Worm (Caenorhabditis elegans) whole organism, L4 larva: ENCODE data around the gene W09D6.1.
A peak's percentile ranks its signal among the peaks of the same experiment; 100 is the strongest.

Experiments
- F37D6.2 ChIP-seq: sonication (generic microtip); optimal IDR thresholded peaks from 2 replicates; lab custom pipeline; 2016; ENCODE audit warnings: mild to moderate bottlenecking, missing genetic modification characterization, missing compliant biosample characterization
- Y48G9A.11 ChIP-seq: fragments of 200-800 bp; sonication (Bioruptor generic); IDR thresholded peaks from 2 replicates; pipeline ENCODE4 v1.3.6; 2022; ENCODE audit warnings: missing genetic modification reagents, missing genetic modification characterization, missing compliant biosample characterization
- ZK337.2 ChIP-seq: fragments of 200-800 bp; sonication (Bioruptor generic); IDR thresholded peaks from 2 replicates; pipeline ENCODE4 v1.3.6; 2022; ENCODE audit warnings: missing genetic modification reagents, missing genetic modification characterization, missing compliant biosample characterization
- ZK546.5 ChIP-seq, 2 experiments: sonication (generic microtip); optimal IDR thresholded peaks; 2 replicates each; lab custom pipeline; 2017; ENCODE audit warnings: missing biosample characterization in 2 of 2, missing genetic modification characterization in 2 of 2
- aha-1 ChIP-seq: fragments of 150-350 bp; peaks from one replicate; lab custom pipeline; 2014; ENCODE audit warnings: missing biosample characterization, missing genetic modification characterization
- ama-1 ChIP-seq: fragments of 150-350 bp; optimal IDR thresholded peaks from 2 replicates; lab custom pipeline; 2014; ENCODE audit warnings: inconsistent platforms, mixed read lengths
- attf-4 ChIP-seq: sonication (generic microtip); optimal IDR thresholded peaks from 3 replicates; lab custom pipeline; 2017; ENCODE audit warnings: missing biosample characterization, missing genetic modification characterization
- ceh-20 ChIP-seq: fragments of 200-800 bp; sonication (Bioruptor generic); IDR thresholded peaks from 2 replicates; pipeline ENCODE4 v1.3.6; 2022; ENCODE audit warnings: missing genetic modification reagents, missing genetic modification characterization, missing compliant biosample characterization
- ceh-44 ChIP-seq: fragments of 200-800 bp; sonication (Bioruptor generic); IDR thresholded peaks from 2 replicates; pipeline ENCODE4 v1.3.6; 2022; ENCODE audit warnings: missing genetic modification reagents, missing genetic modification characterization, missing compliant biosample characterization
- ceh-62 ChIP-seq: sonication (generic microtip); optimal IDR thresholded peaks from 2 replicates; lab custom pipeline; 2017; ENCODE audit warnings: missing biosample characterization, missing genetic modification characterization
- ceh-82 ChIP-seq: sonication (generic microtip); optimal IDR thresholded peaks from 2 replicates; lab custom pipeline; 2017; ENCODE audit warnings: missing biosample characterization, missing genetic modification characterization
- dmd-6 ChIP-seq: fragments of 200-800 bp; sonication (Bioruptor generic); IDR thresholded peaks from 2 replicates; pipeline ENCODE4 v1.3.6; 2022; ENCODE audit warnings: missing genetic modification reagents, missing genetic modification characterization, missing compliant biosample characterization
- dmd-8 ChIP-seq: fragments of 200-800 bp; sonication (Bioruptor generic); IDR thresholded peaks from 2 replicates; pipeline ENCODE4 v1.3.6; 2022; ENCODE audit warnings: missing genetic modification characterization, missing compliant biosample characterization
- dpl-1 ChIP-seq: fragments of 150-350 bp; optimal IDR thresholded peaks from 2 replicates; lab custom pipeline; 2014; ENCODE audit warnings: missing biosample characterization, missing genetic modification reagents, missing genetic modification characterization
- duxl-1 ChIP-seq: sonication (generic microtip); optimal IDR thresholded peaks from 2 replicates; lab custom pipeline; 2016; ENCODE audit warnings: mild to moderate bottlenecking, missing genetic modification characterization, moderate library complexity, missing compliant biosample characterization; ENCODE audit not compliant: poor library complexity
- dve-1 ChIP-seq: sonication (generic microtip); optimal IDR thresholded peaks from 2 replicates; lab custom pipeline; 2017; ENCODE audit warnings: antibody characterized with exemption, mild to moderate bottlenecking, missing genetic modification characterization, missing compliant biosample characterization; ENCODE audit not compliant: insufficient read depth
- fkh-10 ChIP-seq: fragments of 150-350 bp; optimal IDR thresholded peaks from 2 replicates; lab custom pipeline; 2014; ENCODE audit warnings: missing biosample characterization, missing genetic modification reagents, missing genetic modification characterization
- gei-8 ChIP-seq: fragments of 200-800 bp; sonication (Bioruptor generic); optimal IDR thresholded peaks from 2 replicates; lab custom pipeline; 2018; ENCODE audit warnings: mild to moderate bottlenecking, missing genetic modification characterization, missing compliant biosample characterization
- hif-1 ChIP-seq, 2 experiments: sonication (generic microtip); optimal IDR thresholded peaks; 2 replicates each; lab custom pipeline; 2016 to 2017; ENCODE audit warnings: missing compliant biosample characterization in 2 of 2, missing genetic modification characterization in 2 of 2, missing genetic modification reagents in 2 of 2, missing genotype in 2 of 2, mild to moderate bottlenecking in 1 of 2
- hmg-1.1 ChIP-seq: fragments of 200-800 bp; sonication (Bioruptor generic); IDR thresholded peaks from 2 replicates; pipeline ENCODE4 v1.3.6; 2022; ENCODE audit warnings: missing genetic modification reagents, missing genetic modification characterization, missing compliant biosample characterization
- lim-7 ChIP-seq: fragments of 200-800 bp; sonication (Bioruptor generic); IDR thresholded peaks from 2 replicates; pipeline ENCODE4 v1.3.6; 2022; ENCODE audit warnings: missing genetic modification characterization, missing compliant biosample characterization
- lin-13 ChIP-seq: fragments of 150-350 bp; optimal IDR thresholded peaks from 2 replicates; lab custom pipeline; 2014; ENCODE audit warnings: missing biosample characterization, missing genetic modification reagents, missing genetic modification characterization
- lin-15B ChIP-seq: fragments of 150-350 bp; sonication (generic microtip); optimal IDR thresholded peaks from 3 replicates; lab custom pipeline; 2014; ENCODE audit warnings: missing biosample characterization, missing genetic modification characterization
- mdl-1 ChIP-seq, 2 experiments: fragments of 150-350 bp in 1 of 2; sonication (generic microtip) in 1 of 2; optimal IDR thresholded peaks; 2 replicates each; lab custom pipeline; 2014 to 2017; ENCODE audit warnings: missing biosample characterization in 2 of 2, missing genetic modification characterization in 2 of 2
- mdt-29 ChIP-seq: fragments of 200-800 bp; sonication (Bioruptor generic); IDR thresholded peaks from 2 replicates; pipeline ENCODE4 v1.3.6; 2022; ENCODE audit warnings: missing genetic modification reagents, missing genetic modification characterization, missing compliant biosample characterization
- mxl-2 ChIP-seq: fragments of 200-800 bp; sonication (Bioruptor generic); conservative IDR thresholded peaks from 2 replicates; pipeline ENCODE4 v1.3.6; 2022; ENCODE audit warnings: missing genetic modification reagents, missing genetic modification characterization, missing compliant biosample characterization
- nhr-10 ChIP-seq: fragments of 150-350 bp; optimal IDR thresholded peaks from 2 replicates; lab custom pipeline; 2014; ENCODE audit warnings: missing biosample characterization, missing genetic modification characterization
- nhr-11 ChIP-seq: fragments of 150-350 bp; optimal IDR thresholded peaks from 2 replicates; lab custom pipeline; 2014; ENCODE audit warnings: missing biosample characterization, missing genetic modification characterization
- nhr-111 ChIP-seq: fragments of 200-800 bp; sonication (Bioruptor generic); optimal IDR thresholded peaks from 2 replicates; lab custom pipeline; 2018; ENCODE audit warnings: mild to moderate bottlenecking, missing genetic modification characterization, missing compliant biosample characterization
- nhr-41 ChIP-seq: fragments of 200-800 bp; sonication (Bioruptor generic); IDR thresholded peaks from 2 replicates; pipeline ENCODE4 v1.3.6; 2022; ENCODE audit warnings: missing genetic modification reagents, missing genetic modification characterization, missing compliant biosample characterization
- php-3 ChIP-seq: fragments of 200-800 bp; sonication (Bioruptor generic); IDR thresholded peaks from 2 replicates; pipeline ENCODE4 v1.3.6; 2022; ENCODE audit warnings: missing genetic modification reagents, missing genetic modification characterization, missing compliant biosample characterization
- sdz-12 ChIP-seq: fragments of 200-800 bp; sonication (Bioruptor generic); optimal IDR thresholded peaks from 2 replicates; lab custom pipeline; 2018; ENCODE audit warnings: mild to moderate bottlenecking, missing genetic modification characterization, missing compliant biosample characterization
- set-16 ChIP-seq: fragments of 200-800 bp; sonication (Bioruptor generic); IDR thresholded peaks from 2 replicates; pipeline ENCODE4 v1.3.6; 2022; ENCODE audit warnings: missing genetic modification reagents, missing genetic modification characterization, missing compliant biosample characterization
- snpc-1.2 ChIP-seq: fragments of 200-800 bp; sonication (Bioruptor generic); IDR thresholded peaks from 2 replicates; pipeline ENCODE4 v1.3.6; 2022; ENCODE audit warnings: missing genetic modification reagents, missing genetic modification characterization, missing compliant biosample characterization
- spr-1 ChIP-seq: sonication (generic microtip); optimal IDR thresholded peaks from 2 replicates; lab custom pipeline; 2016; ENCODE audit warnings: mild to moderate bottlenecking, missing genetic modification characterization, missing compliant biosample characterization
- spr-3 ChIP-seq: fragments of 200-800 bp; sonication (Bioruptor generic); optimal IDR thresholded peaks from 2 replicates; lab custom pipeline; 2018; ENCODE audit warnings: mild to moderate bottlenecking, missing genetic modification characterization, missing compliant biosample characterization
- tra-1 ChIP-seq: fragments of 200-800 bp; sonication (Bioruptor generic); IDR thresholded peaks from 2 replicates; pipeline ENCODE4 v1.3.6; 2022; ENCODE audit warnings: missing genetic modification reagents, missing genetic modification characterization, missing compliant biosample characterization
- unc-130 ChIP-seq: sonication (generic microtip); optimal IDR thresholded peaks from 2 replicates; lab custom pipeline; 2016; ENCODE audit warnings: missing genetic modification reagents, missing genetic modification characterization, missing compliant biosample characterization
- zfp-2 ChIP-seq: sonication (generic microtip); optimal IDR thresholded peaks from 2 replicates; lab custom pipeline; 2016; ENCODE audit warnings: mild to moderate bottlenecking, missing genetic modification characterization, missing compliant biosample characterization
- zfp-3 ChIP-seq: fragments of 200-800 bp; sonication (Bioruptor generic); conservative IDR thresholded peaks from 2 replicates; pipeline ENCODE4 v1.3.6; 2022; ENCODE audit warnings: missing genetic modification reagents, missing genetic modification characterization, missing compliant biosample characterization
- zip-11 ChIP-seq: fragments of 200-800 bp; sonication (Bioruptor generic); IDR thresholded peaks from 2 replicates; pipeline ENCODE4 v1.3.6; 2022; ENCODE audit warnings: missing genetic modification characterization, missing compliant biosample characterization
- zip-2 ChIP-seq: fragments of 150-350 bp; optimal IDR thresholded peaks from 2 replicates; lab custom pipeline; 2014; ENCODE audit warnings: missing biosample characterization, missing genetic modification characterization
- ztf-7 ChIP-seq: fragments of 150-350 bp; optimal IDR thresholded peaks from 2 replicates; lab custom pipeline; 2014; ENCODE audit warnings: missing biosample characterization, missing genetic modification characterization

Gene W09D6.1

DNA sequence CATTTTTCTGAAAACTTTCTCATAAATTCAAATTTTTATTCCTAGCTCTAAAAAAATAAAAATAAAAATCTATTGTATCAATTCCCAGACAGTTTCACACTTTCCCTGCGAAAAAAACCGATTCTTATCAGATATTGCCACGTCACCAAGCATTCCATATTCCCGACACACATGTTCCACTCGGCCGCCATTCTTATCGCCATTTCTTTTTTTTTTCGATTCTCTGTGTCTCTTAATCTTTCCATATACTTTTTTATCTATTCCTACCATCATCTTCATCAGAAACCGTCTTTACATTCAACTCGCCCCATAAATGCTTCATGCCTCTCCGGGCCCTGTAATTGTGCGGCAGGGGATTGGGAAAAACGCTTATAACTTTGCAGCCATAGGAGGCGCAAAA, 18.8 kb downstream of the W09D6.1 start (continued):
- no peak for TF ChIP-seq mdt-29 (GFP tag; lab: Robert Waterston, UW)
- TF ChIP-seq unc-130 = no peak
- TF ChIP-seq snpc-1.2 = no peak
- no peak for TF ChIP-seq lin-15B (tag; lab: Kevin White, UChicago)
- no peak for TF ChIP-seq zfp-3 (GFP tag; lab: Robert Waterston, UW)
- no peak for TF ChIP-seq hif-1 (tag; optimal IDR thresholded peaks at IDR 0.05; lab: Kevin White, UChicago)
- no peak for TF ChIP-seq nhr-41 (GFP tag; lab: Robert Waterston, UW)
- no peak for TF ChIP-seq nhr-111
- no peak for TF ChIP-seq ceh-82 (tag; lab: Kevin White, UChicago)
- no peak for TF ChIP-seq zip-11 (GFP tag; lab: Robert Waterston, UW)
- no peak for TF ChIP-seq dmd-8 (GFP tag; lab: Robert Waterston, UW)
- TF ChIP-seq ztf-7 (tag; lab: Kevin White, UChicago) = no peak
- TF ChIP-seq attf-4 (tag; lab: Kevin White, UChicago) = no peak
- no peak for TF ChIP-seq hmg-1.1 (GFP tag; lab: Robert Waterston, UW)
- no peak for TF ChIP-seq Y48G9A.11 (GFP tag; lab: Robert Waterston, UW)
- TF ChIP-seq aha-1 = no peak
- no peak for TF ChIP-seq fkh-10
- no peak for TF ChIP-seq php-3 (GFP tag; lab: Robert Waterston, UW)
- no peak for TF ChIP-seq nhr-10
- TF ChIP-seq mxl-2 (GFP tag; lab: Robert Waterston, UW) = no peak
- TF ChIP-seq ceh-62 (tag; lab: Kevin White, UChicago) = no peak
- TF ChIP-seq dpl-1 (GFP tag; lab: Kevin White, UChicago) = no peak
- TF ChIP-seq lin-13 = no peak
- TF ChIP-seq set-16 (GFP tag; lab: Robert Waterston, UW) = no peak
- TF ChIP-seq duxl-1 (tag; lab: Kevin White, UChicago) = no peak
- TF ChIP-seq gei-8 (GFP tag; lab: Kevin White, UChicago) = no peak
- no peak for TF ChIP-seq spr-3
- no peak for TF ChIP-seq ceh-44
- peak; percentile 88 for TF ChIP-seq dve-1 (tag; lab: Kevin White, UChicago)
- no peak for TF ChIP-seq tra-1
- TF ChIP-seq ZK337.2 (GFP tag; lab: Robert Waterston, UW) = no peak
- TF ChIP-seq zfp-2 (tag; lab: Kevin White, UChicago) = no peak
- TF ChIP-seq mdl-1 (tag; optimal IDR thresholded peaks at IDR 0.05; lab: Kevin White, UChicago) = peak in 1 of 2 experiments; percentile 22
- TF ChIP-seq, all 104 proteins: peak for 14

DNA sequence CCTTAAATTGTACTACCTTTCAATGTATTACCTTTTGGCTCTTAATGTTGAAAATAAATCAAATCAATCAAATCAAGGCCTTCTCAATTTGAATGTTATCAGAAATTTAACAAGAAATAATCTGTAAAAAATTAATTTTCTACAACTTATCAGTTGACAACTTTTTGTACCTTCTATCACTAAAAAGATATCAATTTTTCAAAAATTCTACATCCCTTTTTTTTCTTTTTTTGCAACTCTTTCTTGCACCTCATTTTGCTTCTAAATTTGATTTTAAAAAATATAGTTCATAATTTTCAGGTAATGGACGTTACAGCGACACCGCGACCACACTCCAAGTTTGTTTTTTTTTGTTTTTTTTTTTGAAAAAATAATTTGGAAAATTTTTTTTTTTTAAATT, 19.5 kb downstream of the W09D6.1 start, which contains the start of gene W09D6.5:
TSS of gene W09D6.5 (plus strand) at position 301 of the 400 bp plus-strand sequence.
- no peak for TF ChIP-seq lim-7 (GFP tag; lab: Robert Waterston, UW)
- TF ChIP-seq dve-1 (tag; lab: Kevin White, UChicago) = no peak
- no peak for TF ChIP-seq zip-2
- TF ChIP-seq fkh-10 = no peak
- TF ChIP-seq ZK546.5 (tag; optimal IDR thresholded peaks at IDR 0.05; lab: Kevin White, UChicago) = no peak
- no peak for TF ChIP-seq dmd-6 (GFP tag; lab: Robert Waterston, UW)
- no peak for TF ChIP-seq ceh-20 (GFP tag; lab: Robert Waterston, UW)
- TF ChIP-seq spr-1 (tag; lab: Kevin White, UChicago) = no peak
- no peak for TF ChIP-seq ama-1 (lab: Kevin White, UChicago)
- TF ChIP-seq sdz-12 (GFP tag; lab: Kevin White, UChicago) = no peak
- no peak for TF ChIP-seq ztf-7 (tag; lab: Kevin White, UChicago)
- no peak for TF ChIP-seq F37D6.2 (tag; lab: Kevin White, UChicago)
- no peak for TF ChIP-seq nhr-11 (tag; lab: Kevin White, UChicago)
